Worm (Caenorhabditis elegans) whole organism, L4/young adult: ENCODE measurements around the gene Y51A2B.4.

Source experiments
- W03F9.2 ChIP-seq: fragments of 150-350 bp; optimal IDR thresholded peaks from 2 replicates; lab custom pipeline; 2014; ENCODE audit warnings: missing biosample characterization, missing genetic modification characterization
- dao-5 ChIP-seq: sonication (generic microtip); optimal IDR thresholded peaks from 2 replicates; lab custom pipeline; 2016; ENCODE audit warnings: missing genotype, missing genetic modification characterization, moderate library complexity, missing compliant biosample characterization
- him-1 ChIP-seq: sonication (generic microtip); optimal IDR thresholded peaks from 2 replicates; lab custom pipeline; 2016; ENCODE audit warnings: missing genotype, missing genetic modification reagents, missing genetic modification characterization, missing compliant biosample characterization

DNA sequence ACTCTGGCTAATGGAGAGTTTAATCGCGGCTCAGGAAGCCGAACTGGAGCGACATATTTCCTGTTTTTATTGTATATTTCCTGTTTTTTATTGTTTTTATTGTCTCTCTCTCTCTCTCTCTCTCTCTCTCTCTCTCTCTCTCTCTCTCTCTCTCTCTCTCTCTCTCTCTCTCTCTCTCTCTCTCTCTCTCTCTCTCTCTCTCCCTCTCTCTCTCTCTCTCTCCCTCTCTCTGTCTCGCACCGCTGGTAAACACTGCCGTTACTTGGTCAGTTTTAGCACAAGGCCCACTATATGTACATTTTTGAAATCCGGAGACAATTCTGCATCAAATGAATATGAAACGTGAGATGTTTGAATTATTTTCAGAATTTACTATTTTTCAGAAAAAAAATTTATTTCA lies 41.9 kb upstream of the Y51A2B.4 start:
- TF ChIP-seq him-1 (tag; lab: Kevin White, UChicago) (no peak), W03F9.2 (tag; lab: Kevin White, UChicago) (no peak), dao-5 (tag; lab: Kevin White, UChicago) (no peak)
